Worm (Caenorhabditis elegans): ENCODE results near the gene pot-2.

pot-2 gene

DNA sequence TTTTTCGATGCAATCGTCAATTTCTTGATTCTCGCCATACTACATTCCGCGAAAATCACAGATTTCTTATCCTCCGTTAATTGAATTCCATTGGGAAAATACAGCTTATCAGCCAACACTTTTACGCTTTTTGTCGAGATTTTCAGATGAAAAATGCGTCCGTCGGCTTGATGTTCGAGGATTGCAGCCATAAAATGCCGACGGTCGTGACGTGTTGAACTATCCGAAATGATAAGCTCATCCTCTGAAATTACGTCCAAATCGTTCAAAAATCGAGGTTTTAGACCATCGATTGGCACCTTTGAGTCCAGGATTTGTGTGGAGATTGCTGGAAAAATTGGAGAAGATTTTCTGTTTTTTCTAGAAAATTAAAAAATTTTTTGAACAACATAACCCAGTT, 3.1 kb downstream of the pot-2 start:
- TF ChIP-seq F13C5.2 (tag; optimal IDR thresholded peaks at IDR 0.05), result no peak
- TF ChIP-seq tbx-11 (GFP tag; IDR thresholded peaks at IDR 0.05), result no peak
- TF ChIP-seq tra-4 (tag; optimal IDR thresholded peaks at IDR 0.05), result no peak
- no peak for TF ChIP-seq pes-1 (GFP tag; IDR thresholded peaks at IDR 0.05)

DNA sequence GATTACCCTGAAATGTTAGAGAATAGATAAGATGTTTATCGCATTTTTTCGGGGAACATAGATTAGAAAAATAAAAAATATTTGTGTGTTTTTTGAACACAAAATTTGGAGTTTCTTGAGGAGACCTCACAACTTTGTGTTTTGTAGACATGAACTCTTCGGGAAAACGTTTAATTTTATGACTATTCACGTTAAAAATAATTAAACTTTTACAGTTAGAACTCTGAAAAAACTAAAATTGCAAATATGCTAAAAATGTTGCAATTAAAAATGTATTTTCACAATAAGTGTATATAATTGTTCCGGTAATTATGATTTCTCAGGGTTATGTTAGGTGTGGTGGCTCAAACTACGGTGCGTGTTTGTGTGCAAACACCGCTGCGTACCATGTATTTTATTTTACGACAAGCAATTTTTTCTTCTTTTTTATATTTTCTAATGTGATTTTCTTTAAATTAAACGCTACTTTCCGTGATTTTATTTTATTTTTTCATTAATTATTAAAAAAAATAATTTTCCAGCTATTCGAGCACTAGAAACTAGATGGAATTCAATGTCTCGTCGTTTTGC, 4.3 kb downstream of the pot-2 start, which contains the start of the genes F57C2.5 and spat-1:
TSS of gene F57C2.5 (minus strand) at position 7 of the 570 bp plus-strand sequence.
TSS of gene spat-1 (plus strand) at position 520 of the 570 bp plus-strand sequence.
- TF ChIP-seq ceh-36 (tag; optimal IDR thresholded peaks at IDR 0.05) (no peak), ama-1 (optimal IDR thresholded peaks at IDR 0.05) (no peak), tra-4 (tag; optimal IDR thresholded peaks at IDR 0.05) (peak; percentile 18), aly-1 (tag; optimal IDR thresholded peaks at IDR 0.05) (no peak), scrt-1 (GFP tag; IDR thresholded peaks at IDR 0.05) (0 out of 2 replicates have a peak, but pooled peaks have one; percentile 18), tbx-11 (GFP tag; IDR thresholded peaks at IDR 0.05) (no peak), B0310.2 (tag; optimal IDR thresholded peaks at IDR 0.05) (no peak), pes-1 (GFP tag; IDR thresholded peaks at IDR 0.05) (peak; percentile 65), tbx-37 (GFP tag; conservative IDR thresholded peaks at IDR 0.05) (0 out of 2 replicates have a peak, but pooled peaks have one; percentile 41), hmbx-1 (tag; optimal IDR thresholded peaks at IDR 0.05) (no peak), flt-1 (GFP tag; IDR thresholded peaks at IDR 0.05) (no peak), sea-1 (GFP tag; conservative IDR thresholded peaks at IDR 0.05) (peak; percentile 41; the same call in 1 of the 2 replicates), hnd-1 (tag; optimal IDR thresholded peaks at IDR 0.05) (peak; percentile 19), hmg-4 (GFP tag; optimal IDR thresholded peaks at IDR 0.05) (no peak), ceh-13 (GFP tag; optimal IDR thresholded peaks at IDR 0.05) (peak; percentile 38), F13C5.2 (tag; optimal IDR thresholded peaks at IDR 0.05) (peak; percentile 45), ets-7 (tag; optimal IDR thresholded peaks at IDR 0.05) (peak; percentile 67)

DNA sequence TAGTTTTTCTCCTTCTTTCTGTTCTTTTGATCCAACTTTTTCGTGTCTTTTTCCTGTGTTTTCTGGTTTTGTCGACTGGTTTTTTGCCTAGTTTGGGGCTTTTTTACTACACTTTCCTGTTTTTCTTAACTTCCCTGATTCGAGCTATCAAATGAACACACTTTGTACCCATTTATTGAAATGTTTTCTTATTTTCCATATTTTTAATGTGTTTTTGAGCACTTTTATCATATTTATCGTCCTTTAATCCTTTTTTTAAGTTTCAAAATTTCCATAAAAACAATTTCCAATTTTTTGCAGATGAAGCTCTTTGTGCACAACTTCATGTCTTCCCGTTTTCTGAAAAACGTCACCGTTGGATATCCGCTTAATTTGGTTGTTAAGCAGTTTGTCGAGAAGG, 10.0 kb downstream of the pot-2 start, which contains the start of gene C04H5.1:
TSS of gene C04H5.1 (plus strand) at position 301 of the 400 bp plus-strand sequence.
- TF ChIP-seq sea-1 (GFP tag; conservative IDR thresholded peaks at IDR 0.05) (no peak), tbx-37 (GFP tag; conservative IDR thresholded peaks at IDR 0.05) (no peak)

DNA sequence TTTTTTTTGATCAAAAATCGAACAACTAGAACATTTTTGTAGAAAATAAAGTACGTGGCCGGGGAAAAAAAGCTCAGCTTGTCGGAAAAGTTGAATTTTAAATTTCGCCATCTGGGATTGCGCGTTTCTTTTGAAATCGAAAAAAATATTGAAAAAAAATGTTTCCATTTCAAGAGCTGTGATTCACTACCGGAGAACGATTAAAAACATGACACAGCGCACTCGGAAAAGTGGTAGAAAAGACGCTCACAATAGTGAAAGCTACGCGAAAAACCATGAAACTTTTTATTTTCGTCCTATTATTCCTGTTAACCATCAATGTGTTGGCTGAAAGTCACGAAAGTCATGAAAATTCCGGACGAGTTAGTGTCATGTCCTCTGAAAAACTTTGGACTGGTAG, 13.8 kb downstream of the pot-2 start, which contains the start of the genes clec-147 and C04H5.7:
TSS of gene clec-147 (minus strand) at position 101 of the 400 bp plus-strand sequence.
TSS of gene C04H5.7 (plus strand) at position 219 of the 400 bp plus-strand sequence.
- no peak for TF ChIP-seq aly-1 (tag; optimal IDR thresholded peaks at IDR 0.05)
- TF ChIP-seq ama-1 (optimal IDR thresholded peaks at IDR 0.05), result no peak
- TF ChIP-seq hnd-1 (tag; optimal IDR thresholded peaks at IDR 0.05), result no peak
- no peak for TF ChIP-seq ceh-36 (tag; optimal IDR thresholded peaks at IDR 0.05)
- TF ChIP-seq pes-1 (GFP tag; IDR thresholded peaks at IDR 0.05), result no peak
- TF ChIP-seq scrt-1 (GFP tag; IDR thresholded peaks at IDR 0.05), result no peak
- TF ChIP-seq hmbx-1 (tag; optimal IDR thresholded peaks at IDR 0.05), result no peak
- no peak for TF ChIP-seq F13C5.2 (tag; optimal IDR thresholded peaks at IDR 0.05)

DNA sequence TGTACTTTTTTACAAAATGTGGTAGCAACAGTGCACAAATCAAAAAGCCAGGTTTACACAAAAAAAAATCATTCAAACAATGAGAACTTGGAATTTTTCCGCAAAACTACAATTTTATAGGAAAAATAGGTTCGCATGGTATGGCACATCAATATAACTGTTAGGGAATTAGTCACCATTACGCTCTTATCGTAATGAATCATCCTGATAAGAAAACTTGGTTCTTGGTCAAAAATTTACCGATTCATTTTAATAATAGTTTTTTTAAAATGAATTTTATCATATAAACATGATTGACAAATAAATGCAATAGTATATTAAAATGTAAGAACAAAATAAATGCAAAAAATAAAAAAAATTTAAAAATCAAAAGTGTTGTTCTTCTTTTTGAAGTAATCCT, 16.6 kb downstream of the pot-2 start:
- TF ChIP-seq tra-4 (tag; optimal IDR thresholded peaks at IDR 0.05), result no peak
- no peak for TF ChIP-seq B0310.2 (tag; optimal IDR thresholded peaks at IDR 0.05)
- TF ChIP-seq sea-1 (GFP tag; conservative IDR thresholded peaks at IDR 0.05), result no peak
- TF ChIP-seq ceh-36 (tag; optimal IDR thresholded peaks at IDR 0.05), result no peak
- TF ChIP-seq ets-7 (tag; optimal IDR thresholded peaks at IDR 0.05), result no peak
- TF ChIP-seq ceh-13 (GFP tag; optimal IDR thresholded peaks at IDR 0.05), result no peak
- no peak for TF ChIP-seq aly-1 (tag; optimal IDR thresholded peaks at IDR 0.05)
- no peak for TF ChIP-seq F13C5.2 (tag; optimal IDR thresholded peaks at IDR 0.05)
- TF ChIP-seq tbx-11 (GFP tag; IDR thresholded peaks at IDR 0.05), result no peak
- no peak for TF ChIP-seq flt-1 (GFP tag; IDR thresholded peaks at IDR 0.05)
- TF ChIP-seq hnd-1 (tag; optimal IDR thresholded peaks at IDR 0.05), result no peak
- no peak for TF ChIP-seq pes-1 (GFP tag; IDR thresholded peaks at IDR 0.05)
- no peak for TF ChIP-seq scrt-1 (GFP tag; IDR thresholded peaks at IDR 0.05)

DNA sequence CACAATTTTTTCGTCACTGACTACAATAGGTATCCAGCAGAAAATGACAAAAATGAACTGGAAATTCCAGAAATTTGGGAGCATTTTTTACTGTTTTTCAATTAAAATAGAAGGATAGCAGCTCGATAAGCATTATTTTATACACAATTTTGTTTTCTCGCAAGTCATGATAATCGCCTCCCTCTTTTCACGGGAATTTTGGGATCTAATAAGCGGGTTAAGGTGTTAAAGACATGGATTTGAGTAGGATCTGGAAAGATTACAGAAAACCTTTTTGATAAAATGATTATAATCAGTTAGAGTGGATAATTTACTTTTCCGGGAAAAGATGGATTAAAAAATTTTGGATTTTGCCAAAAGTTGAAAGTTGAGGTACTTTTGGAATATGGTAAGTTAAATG, 24.7 kb downstream of the pot-2 start, which contains the start of gene gcy-29:
TSS of gene gcy-29 (minus strand) at position 101 of the 400 bp plus-strand sequence.
- TF ChIP-seq hnd-1 (tag; optimal IDR thresholded peaks at IDR 0.05), result no peak
- TF ChIP-seq F13C5.2 (tag; optimal IDR thresholded peaks at IDR 0.05), result no peak
- no peak for TF ChIP-seq B0310.2 (tag; optimal IDR thresholded peaks at IDR 0.05)
- TF ChIP-seq ceh-36 (tag; optimal IDR thresholded peaks at IDR 0.05), result no peak
- no peak for TF ChIP-seq tbx-11 (GFP tag; IDR thresholded peaks at IDR 0.05)
- no peak for TF ChIP-seq ets-7 (tag; optimal IDR thresholded peaks at IDR 0.05)
- TF ChIP-seq hmg-4 (GFP tag; optimal IDR thresholded peaks at IDR 0.05), result no peak

DNA sequence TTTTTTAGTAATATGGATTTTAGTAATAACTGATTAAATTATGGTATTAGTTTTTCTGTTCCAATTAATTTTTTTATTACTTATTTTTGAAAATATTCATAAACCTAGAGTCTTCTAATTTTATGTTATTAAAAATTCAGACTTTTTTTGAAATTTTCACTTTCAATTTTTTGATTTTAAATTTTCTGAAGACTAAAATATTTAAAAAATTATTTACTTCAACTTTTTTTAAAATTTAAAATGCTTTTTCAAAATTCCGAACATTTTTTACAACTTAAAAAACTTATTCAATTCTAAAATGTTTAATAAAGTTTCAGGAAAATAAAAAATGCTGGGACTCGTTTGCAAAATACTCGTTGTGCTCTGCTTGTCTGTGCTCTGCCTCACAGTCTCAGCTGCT, 26.6 kb downstream of the pot-2 start, which contains the start of gene nlp-41:
TSS of gene nlp-41 (plus strand) at position 301 of the 400 bp plus-strand sequence.
- no peak for TF ChIP-seq tbx-37 (GFP tag; conservative IDR thresholded peaks at IDR 0.05)
- no peak for TF ChIP-seq ceh-13 (GFP tag; optimal IDR thresholded peaks at IDR 0.05)
- no peak for TF ChIP-seq ama-1 (optimal IDR thresholded peaks at IDR 0.05)
- TF ChIP-seq aly-1 (tag; optimal IDR thresholded peaks at IDR 0.05), result no peak
- TF ChIP-seq F13C5.2 (tag; optimal IDR thresholded peaks at IDR 0.05), result no peak
- TF ChIP-seq flt-1 (GFP tag; IDR thresholded peaks at IDR 0.05), result no peak
- TF ChIP-seq B0310.2 (tag; optimal IDR thresholded peaks at IDR 0.05), result no peak
- no peak for TF ChIP-seq ets-7 (tag; optimal IDR thresholded peaks at IDR 0.05)
- no peak for TF ChIP-seq pes-1 (GFP tag; IDR thresholded peaks at IDR 0.05)
- no peak for TF ChIP-seq tra-4 (tag; optimal IDR thresholded peaks at IDR 0.05)

DNA sequence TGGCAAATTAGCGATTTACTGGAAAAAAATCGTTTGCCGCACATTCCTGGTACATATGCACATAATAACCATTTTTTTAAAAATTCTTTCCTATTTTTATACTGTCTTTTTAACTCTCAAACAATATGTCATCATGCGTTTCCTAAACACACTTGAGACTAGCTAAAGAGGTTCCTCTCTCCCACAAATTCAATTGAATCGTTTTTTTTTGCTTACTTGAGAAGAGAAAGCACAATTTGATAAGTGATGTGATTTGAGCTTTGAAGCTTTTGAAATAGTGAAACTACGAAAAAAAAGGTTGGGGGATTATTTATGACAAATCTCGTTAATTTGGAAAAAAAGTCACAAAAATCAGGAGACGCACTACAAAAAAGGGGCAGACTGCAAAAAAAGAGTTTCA, 31.0 kb downstream of the pot-2 start:
- TF ChIP-seq ceh-13 (GFP tag; optimal IDR thresholded peaks at IDR 0.05) (no peak), tra-4 (tag; optimal IDR thresholded peaks at IDR 0.05) (no peak), flt-1 (GFP tag; IDR thresholded peaks at IDR 0.05) (no peak), F13C5.2 (tag; optimal IDR thresholded peaks at IDR 0.05) (no peak), hmg-4 (GFP tag; optimal IDR thresholded peaks at IDR 0.05) (no peak), scrt-1 (GFP tag; IDR thresholded peaks at IDR 0.05) (no peak), tbx-37 (GFP tag; conservative IDR thresholded peaks at IDR 0.05) (no peak)

Measured in whole organism, early embryonic.